Worm (Caenorhabditis elegans): ENCODE results near the gene C45G9.15.
A peak's percentile ranks its signal among the peaks of the same experiment; 100 is the strongest.

ce11 chrIII:5025136-5025629, 26.7 kb downstream of the C45G9.15 start:
- no peak for TF ChIP-seq nhr-11 (tag; optimal IDR thresholded peaks at IDR 0.05)
- no peak for TF ChIP-seq ceh-9 (tag; optimal IDR thresholded peaks at IDR 0.05)
- TF ChIP-seq ama-1 (optimal IDR thresholded peaks at IDR 0.05) = peak; percentile 34
- no peak for TF ChIP-seq che-1 (tag; optimal IDR thresholded peaks at IDR 0.05)
- no peak for TF ChIP-seq hlh-30 (tag; optimal IDR thresholded peaks at IDR 0.05; ENCODE audit: insufficient read depth)
- TF ChIP-seq ceh-31 (tag; optimal IDR thresholded peaks at IDR 0.05) = no peak
- TF ChIP-seq T23F11.4 (GFP tag; optimal IDR thresholded peaks at IDR 0.05) = no peak
- TF ChIP-seq npax-4 (tag; optimal IDR thresholded peaks at IDR 0.05) = no peak
- no peak for TF ChIP-seq ceh-24 (tag; optimal IDR thresholded peaks at IDR 0.05)
- no peak for TF ChIP-seq hlh-8 (tag; optimal IDR thresholded peaks at IDR 0.05)
- no peak for TF ChIP-seq mec-3 (tag; optimal IDR thresholded peaks at IDR 0.05; ENCODE audit: borderline replicate concordance)
- TF ChIP-seq elt-2 (tag; optimal IDR thresholded peaks at IDR 0.05) = no peak

All from whole organism, late embryonic.